Worm (Caenorhabditis elegans) whole organism, midembryonic: ENCODE measurements around the gene clec-148.
A peak's percentile ranks its signal among the peaks of the same experiment; 100 is the strongest.

Experiments used
- T22C8.4 ChIP-seq: fragments of 200-800 bp; sonication (Bioruptor generic); IDR thresholded peaks from 2 replicates; pipeline ENCODE4 v1.3.6; 2022; ENCODE audit warnings: missing genetic modification characterization, missing compliant biosample characterization
- cog-1 ChIP-seq: sonication (generic microtip); optimal IDR thresholded peaks from 2 replicates; lab custom pipeline; 2016; ENCODE audit warnings: missing genetic modification characterization, missing compliant biosample characterization
- flt-1 ChIP-seq: fragments of 200-800 bp; sonication (Bioruptor generic); IDR thresholded peaks from 2 replicates; pipeline ENCODE4 v1.3.6; 2022; ENCODE audit warnings: missing genetic modification characterization, missing compliant biosample characterization
- klf-2 ChIP-seq: fragments of 200-800 bp; sonication (Bioruptor generic); conservative IDR thresholded peaks from 2 replicates; pipeline ENCODE4 v1.3.6; 2022; ENCODE audit warnings: missing genetic modification reagents, missing genetic modification characterization, missing compliant biosample characterization
- med-1 ChIP-seq: sonication (generic microtip); optimal IDR thresholded peaks from 2 replicates; lab custom pipeline; 2017; ENCODE audit warnings: missing genetic modification characterization, mild to moderate bottlenecking, missing compliant biosample characterization, antibody characterized with exemption, missing genetic modification reagents; ENCODE audit not compliant: insufficient read depth
- ref-1 ChIP-seq: fragments of 200-800 bp; sonication (Bioruptor generic); conservative IDR thresholded peaks from 2 replicates; pipeline ENCODE4 v1.3.6; 2022; ENCODE audit warnings: missing genetic modification reagents, missing genetic modification characterization, missing compliant biosample characterization
- tab-1 ChIP-seq: fragments of 200-800 bp; sonication (Bioruptor generic); IDR thresholded peaks from 2 replicates; pipeline ENCODE4 v1.3.6; 2022; ENCODE audit warnings: missing genetic modification characterization, missing compliant biosample characterization
- ztf-23 ChIP-seq: fragments of 200-800 bp; sonication (Bioruptor generic); IDR thresholded peaks from 2 replicates; pipeline ENCODE4 v1.3.6; 2022; ENCODE audit warnings: missing genetic modification reagents, missing genetic modification characterization, missing compliant biosample characterization
- ztf-29 ChIP-seq: fragments of 200-800 bp; sonication (Bioruptor generic); IDR thresholded peaks from 2 replicates; pipeline ENCODE4 v1.3.6; 2022; ENCODE audit warnings: missing genetic modification reagents, missing genetic modification characterization, missing compliant biosample characterization

Gene clec-148

ce11 chrIII:140904-141303 is 34.7 kb downstream of the clec-148 start, which contains the start of gene fbxb-81:
fbxb-81 (minus strand) TSS chrIII:141217.
- no peak for TF ChIP-seq ref-1 (GFP tag; lab: Robert Waterston, UW)
- TF ChIP-seq ztf-23 (GFP tag; lab: Robert Waterston, UW) = no peak
- TF ChIP-seq cog-1 (tag; lab: Kevin White, UChicago) = no peak
- no peak for TF ChIP-seq tab-1 (GFP tag; lab: Robert Waterston, UW)
- TF ChIP-seq klf-2 = no peak
- TF ChIP-seq med-1 (GFP tag; lab: Kevin White, UChicago) = no peak
- no peak for TF ChIP-seq flt-1 (GFP tag; lab: Robert Waterston, UW)
- TF ChIP-seq ztf-29 = no peak
- TF ChIP-seq T22C8.4 (GFP tag; lab: Robert Waterston, UW) = no peak

- TF ChIP-seq ztf-29 (no peak), cog-1 (tag; lab: Kevin White, UChicago) (no peak), ztf-23 (GFP tag; lab: Robert Waterston, UW) (no peak), ref-1 (GFP tag; lab: Robert Waterston, UW) (no peak), klf-2 (no peak), tab-1 (GFP tag; lab: Robert Waterston, UW) (no peak), flt-1 (GFP tag; lab: Robert Waterston, UW) (no peak), med-1 (GFP tag; lab: Kevin White, UChicago) (no peak), T22C8.4 (GFP tag; lab: Robert Waterston, UW) (no peak)
Observed at ce11 chrIII:134194-134593, 41.4 kb downstream of the clec-148 start, which contains the start of gene pals-25. pals-25 (plus strand) TSS chrIII:134494.

ce11 chrIII:132118-132517 is 43.5 kb downstream of the clec-148 start, which contains the start of gene pals-22:
pals-22 (plus strand) TSS chrIII:132418.
- TF ChIP-seq cog-1 (tag; lab: Kevin White, UChicago) = no peak
- no peak for TF ChIP-seq med-1 (GFP tag; lab: Kevin White, UChicago)
- no peak for TF ChIP-seq tab-1 (GFP tag; lab: Robert Waterston, UW)
- TF ChIP-seq ref-1 (GFP tag; lab: Robert Waterston, UW) = no peak
- no peak for TF ChIP-seq ztf-23 (GFP tag; lab: Robert Waterston, UW)
- no peak for TF ChIP-seq ztf-29
- TF ChIP-seq klf-2 = no peak
- no peak for TF ChIP-seq T22C8.4 (GFP tag; lab: Robert Waterston, UW)
- no peak for TF ChIP-seq flt-1 (GFP tag; lab: Robert Waterston, UW)

ce11 chrIII:131627-132026 is 44.0 kb downstream of the clec-148 start:
- TF ChIP-seq ztf-29 = no peak
- TF ChIP-seq med-1 (GFP tag; lab: Kevin White, UChicago) = no peak
- peak; percentile 5 for TF ChIP-seq cog-1 (tag; lab: Kevin White, UChicago)

- no peak for TF ChIP-seq ref-1 (GFP tag; lab: Robert Waterston, UW)
- no peak for TF ChIP-seq T22C8.4 (GFP tag; lab: Robert Waterston, UW)
- TF ChIP-seq klf-2 = no peak
- TF ChIP-seq tab-1 (GFP tag; lab: Robert Waterston, UW) = no peak
- TF ChIP-seq ztf-29 = no peak
- TF ChIP-seq flt-1 (GFP tag; lab: Robert Waterston, UW) = no peak
Observed at ce11 chrIII:130650-131049, 45.0 kb downstream of the clec-148 start, which contains the start of the genes nhr-280 and C29F9.2. nhr-280 (minus strand) TSS chrIII:130750. C29F9.2 (plus strand) TSS chrIII:130947.
